Fruit fly (Drosophila melanogaster): ENCODE measurements around the gene Gal.

Gal gene

dm6 chr2L:5982334-5982987 lies 24.2 kb downstream of the Gal start (continued):
- TF ChIP-seq Sox102F (GFP tag; optimal IDR thresholded peaks at IDR 0.05) (no peak), Fer3 (tag; optimal IDR thresholded peaks at IDR 0.05) (peak; percentile 12), Xbp1 (GFP tag; optimal IDR thresholded peaks at IDR 0.05) (peak; percentile 26), run (tag; optimal IDR thresholded peaks at IDR 0.05) (no peak), Hr3 (GFP tag; optimal IDR thresholded peaks at IDR 0.05) (no peak), CG33213 (GFP tag; optimal IDR thresholded peaks at IDR 0.05) (no peak), ftz-f1 (GFP tag; optimal IDR thresholded peaks at IDR 0.05) (peak; percentile 99), CG43689 (GFP tag; IDR thresholded peaks at IDR 0.05) (no peak), CG13894 (tag; optimal IDR thresholded peaks at IDR 0.05) (peak; percentile 68), HLHmδ (GFP tag; optimal IDR thresholded peaks at IDR 0.05) (peak; percentile 44), CG4404 (GFP tag; IDR thresholded peaks at IDR 0.05) (no peak), CG16815 (GFP tag; optimal IDR thresholded peaks at IDR 0.05) (no peak), Hsf (GFP tag; optimal IDR thresholded peaks at IDR 0.05) (peak; percentile 12), CG9609 (GFP tag; optimal IDR thresholded peaks at IDR 0.05) (peak; percentile 13), Xrp1 (GFP tag; IDR thresholded peaks at IDR 0.05) (no peak), CG34376 (GFP tag; optimal IDR thresholded peaks at IDR 0.05) (peak; percentile 45), dan (GFP tag; IDR thresholded peaks at IDR 0.05) (no peak), CG7839 (tag; optimal IDR thresholded peaks at IDR 0.05) (peak; percentile 20), dmrt11E (tag; optimal IDR thresholded peaks at IDR 0.05) (no peak), CG1647 (GFP tag; optimal IDR thresholded peaks at IDR 0.05) (no peak), pnt (GFP tag; optimal IDR thresholded peaks at IDR 0.05) (no peak), CG2678 (tag; optimal IDR thresholded peaks at IDR 0.05) (peak; percentile 20), CoRest (tag; optimal IDR thresholded peaks at IDR 0.05) (peak; percentile 45), Dip2 (GFP tag; IDR thresholded peaks at IDR 0.05) (no peak), Sry-β (GFP tag; optimal IDR thresholded peaks at IDR 0.05) (no peak), CG17359 (tag; optimal IDR thresholded peaks at IDR 0.05) (peak; percentile 9), D19B (GFP tag; optimal IDR thresholded peaks at IDR 0.05) (no peak), insv (GFP tag; optimal IDR thresholded peaks at IDR 0.05) (peak in 1 of 2 experiments; percentile 62), CG6689 (GFP tag; IDR thresholded peaks at IDR 0.05) (no peak), dmrt99B (tag; optimal IDR thresholded peaks at IDR 0.05) (peak; percentile 16), crol (GFP tag; IDR thresholded peaks at IDR 0.05) (no peak), tll (GFP tag; optimal IDR thresholded peaks at IDR 0.05) (peak in 1 of 2 experiments; percentile 16), CG2875 (GFP tag; optimal IDR thresholded peaks at IDR 0.05) (no peak), Gsc (GFP tag; IDR thresholded peaks at IDR 0.05) (no peak), CG11504 (tag; optimal IDR thresholded peaks at IDR 0.05) (peak; percentile 33), TFAM (GFP tag; optimal IDR thresholded peaks at IDR 0.05) (no peak), H15 (GFP tag; IDR thresholded peaks at IDR 0.05) (no peak), Dad (GFP tag; optimal IDR thresholded peaks at IDR 0.05) (peak; percentile 26), lov (optimal IDR thresholded peaks at IDR 0.05) (no peak), lov (GFP tag; IDR thresholded peaks at IDR 0.05) (no peak), ems (GFP tag; optimal IDR thresholded peaks at IDR 0.05) (peak; percentile 44), Sox100B (GFP tag; optimal IDR thresholded peaks at IDR 0.05) (peak; percentile 7), repo (GFP tag; optimal IDR thresholded peaks at IDR 0.05) (no peak), CG11723 (GFP tag; optimal IDR thresholded peaks at IDR 0.05) (peak; percentile 45), mld (GFP tag; IDR thresholded peaks at IDR 0.05; ENCODE audit: partially characterized antibody) (no peak), CG14965 (GFP tag; optimal IDR thresholded peaks at IDR 0.05; ENCODE audit: borderline replicate concordance) (no peak), Med (GFP tag) (peak; percentile 92), nom (GFP tag; optimal IDR thresholded peaks at IDR 0.05) (no peak), fd64A (GFP tag; optimal IDR thresholded peaks at IDR 0.05) (peak; percentile 4), zen2 (GFP tag; IDR thresholded peaks at IDR 0.05; ENCODE audit: partially characterized antibody) (no peak)

Measured in whole organism, embryonic.